Worm (Caenorhabditis elegans) whole organism, L3 larva: ENCODE data around the gene nhr-71.
A peak's percentile ranks its signal among the peaks of the same experiment; 100 is the strongest.

Experiments used
- R02D3.7 ChIP-seq: fragments of 150-350 bp; optimal IDR thresholded peaks from 2 replicates; lab custom pipeline; 2014; ENCODE audit warnings: missing biosample characterization, missing genetic modification characterization
- aly-2 ChIP-seq: fragments of 150-350 bp; optimal IDR thresholded peaks from 2 replicates; lab custom pipeline; 2014; ENCODE audit warnings: missing biosample characterization, missing genetic modification characterization
- ama-1 ChIP-seq: fragments of 150-350 bp; optimal IDR thresholded peaks from 2 replicates; lab custom pipeline; 2018
- ceh-16 ChIP-seq: sonication (generic microtip); optimal IDR thresholded peaks from 2 replicates; lab custom pipeline; 2017; ENCODE audit warnings: missing biosample characterization, missing genetic modification characterization
- ceh-9 ChIP-seq: sonication (generic microtip); optimal IDR thresholded peaks from 2 replicates; lab custom pipeline; 2018; ENCODE audit warnings: missing biosample characterization, missing genetic modification characterization
- daf-12 ChIP-seq: fragments of 150-350 bp; optimal IDR thresholded peaks from 2 replicates; lab custom pipeline; 2014; ENCODE audit warnings: missing biosample characterization, missing genetic modification reagents, missing genetic modification characterization
- egl-5 ChIP-seq: fragments of 150-350 bp; optimal IDR thresholded peaks from 2 replicates; lab custom pipeline; 2017; ENCODE audit warnings: missing biosample characterization, missing genetic modification reagents, missing genetic modification characterization, inconsistent platforms
- elt-1 ChIP-seq: fragments of 150-350 bp; optimal IDR thresholded peaks from 2 replicates; lab custom pipeline; 2014; ENCODE audit warnings: missing biosample characterization, missing genetic modification characterization
- elt-2 ChIP-seq: sonication (generic microtip); optimal IDR thresholded peaks from 2 replicates; lab custom pipeline; 2016; ENCODE audit warnings: missing genetic modification reagents, mild to moderate bottlenecking, missing genetic modification characterization, missing compliant biosample characterization
- fkh-10 ChIP-seq: sonication (generic microtip); optimal IDR thresholded peaks from 2 replicates; lab custom pipeline; 2017; ENCODE audit warnings: missing biosample characterization, missing genetic modification reagents, missing genetic modification characterization
- fos-1 ChIP-seq: fragments of 150-350 bp; optimal IDR thresholded peaks from 2 replicates; lab custom pipeline; 2014; ENCODE audit warnings: missing biosample characterization, missing genetic modification characterization
- hmg-11 ChIP-seq: sonication (generic microtip); optimal IDR thresholded peaks from 2 replicates; lab custom pipeline; 2016; ENCODE audit warnings: missing genetic modification characterization, missing compliant biosample characterization
- jun-1 ChIP-seq: fragments of 150-350 bp; optimal IDR thresholded peaks from 2 replicates; lab custom pipeline; 2014; ENCODE audit warnings: missing biosample characterization, missing genetic modification reagents, missing genetic modification characterization
- lin-15B ChIP-seq: fragments of 150-350 bp; optimal IDR thresholded peaks from 2 replicates; lab custom pipeline; 2014; ENCODE audit warnings: missing biosample characterization, missing genetic modification characterization
- lsy-12 ChIP-seq: sonication (generic microtip); optimal IDR thresholded peaks from 2 replicates; lab custom pipeline; 2016; ENCODE audit warnings: mild to moderate bottlenecking, missing genetic modification characterization, missing compliant biosample characterization
- mml-1 ChIP-seq: fragments of 150-350 bp; sonication (generic microtip); optimal IDR thresholded peaks from 3 replicates; lab custom pipeline; 2014; ENCODE audit warnings: missing biosample characterization, missing genetic modification characterization
- nfya-1 ChIP-seq: sonication (generic microtip); optimal IDR thresholded peaks from 2 replicates; lab custom pipeline; 2017; ENCODE audit warnings: missing genetic modification characterization, mild to moderate bottlenecking, missing compliant biosample characterization, antibody characterized with exemption, moderate library complexity; ENCODE audit not compliant: insufficient read depth
- nhr-23 ChIP-seq: fragments of 150-350 bp; optimal IDR thresholded peaks from 2 replicates; lab custom pipeline; 2014; ENCODE audit warnings: missing biosample characterization, missing genetic modification reagents, missing genetic modification characterization
- nhr-25 ChIP-seq: sonication (generic microtip); optimal IDR thresholded peaks from 2 replicates; lab custom pipeline; 2017; ENCODE audit warnings: missing biosample characterization, missing genetic modification characterization
- nhr-28 ChIP-seq: fragments of 150-350 bp; optimal IDR thresholded peaks from 2 replicates; lab custom pipeline; 2014; ENCODE audit warnings: missing biosample characterization, missing genetic modification characterization
- nhr-43 ChIP-seq: sonication (generic microtip); optimal IDR thresholded peaks from 2 replicates; lab custom pipeline; 2016; ENCODE audit warnings: mild to moderate bottlenecking, missing genetic modification characterization, missing compliant biosample characterization; ENCODE audit not compliant: poor library complexity, severe bottlenecking
- nhr-67 ChIP-seq: fragments of 150-350 bp; optimal IDR thresholded peaks from 2 replicates; lab custom pipeline; 2014; ENCODE audit warnings: missing biosample characterization, missing genetic modification characterization
- nhr-76 ChIP-seq: fragments of 150-350 bp; sonication (generic microtip); optimal IDR thresholded peaks from 5 replicates; lab custom pipeline; 2014; ENCODE audit warnings: missing biosample characterization, missing genetic modification characterization
- pha-4 ChIP-seq: fragments of 150-350 bp; optimal IDR thresholded peaks from 2 replicates; lab custom pipeline; 2014; ENCODE audit warnings: missing biosample characterization, missing genetic modification reagents, missing genetic modification characterization
- pqm-1 ChIP-seq: fragments of 150-350 bp; optimal IDR thresholded peaks from 2 replicates; lab custom pipeline; 2017; ENCODE audit warnings: missing biosample characterization, missing genetic modification characterization, inconsistent platforms
- sea-2 ChIP-seq: fragments of 150-350 bp; sonication (generic microtip); optimal IDR thresholded peaks from 4 replicates; lab custom pipeline; 2014; ENCODE audit warnings: missing biosample characterization, missing genetic modification reagents, missing genetic modification characterization
- skn-1 ChIP-seq: fragments of 150-350 bp; optimal IDR thresholded peaks from 2 replicates; lab custom pipeline; 2014; ENCODE audit warnings: missing biosample characterization, missing genetic modification characterization
- snpc-4 ChIP-seq: fragments of 150-350 bp; optimal IDR thresholded peaks from 2 replicates; lab custom pipeline; 2014; ENCODE audit warnings: missing biosample characterization, missing genetic modification characterization
- tbx-2 ChIP-seq: sonication (generic microtip); optimal IDR thresholded peaks from 2 replicates; lab custom pipeline; 2016; ENCODE audit warnings: mild to moderate bottlenecking, missing genetic modification characterization, missing compliant biosample characterization
- unc-39 ChIP-seq: sonication (generic microtip); optimal IDR thresholded peaks from 4 replicates; lab custom pipeline; 2017; ENCODE audit warnings: missing biosample characterization, missing genetic modification characterization
- unc-62 ChIP-seq: fragments of 150-350 bp; sonication (generic microtip); optimal IDR thresholded peaks from 4 replicates; lab custom pipeline; 2014; ENCODE audit warnings: missing biosample characterization, missing genetic modification reagents, missing genetic modification characterization
- zag-1 ChIP-seq: fragments of 150-350 bp; optimal IDR thresholded peaks from 2 replicates; lab custom pipeline; 2014; ENCODE audit warnings: missing biosample characterization, missing genetic modification characterization
- ztf-11 ChIP-seq: fragments of 150-350 bp; optimal IDR thresholded peaks from 2 replicates; lab custom pipeline; 2014; ENCODE audit warnings: missing biosample characterization, missing genetic modification characterization
- ztf-4 ChIP-seq: fragments of 150-350 bp; optimal IDR thresholded peaks from 2 replicates; lab custom pipeline; 2014; ENCODE audit warnings: missing biosample characterization, missing genetic modification characterization

Gene nhr-71

DNA sequence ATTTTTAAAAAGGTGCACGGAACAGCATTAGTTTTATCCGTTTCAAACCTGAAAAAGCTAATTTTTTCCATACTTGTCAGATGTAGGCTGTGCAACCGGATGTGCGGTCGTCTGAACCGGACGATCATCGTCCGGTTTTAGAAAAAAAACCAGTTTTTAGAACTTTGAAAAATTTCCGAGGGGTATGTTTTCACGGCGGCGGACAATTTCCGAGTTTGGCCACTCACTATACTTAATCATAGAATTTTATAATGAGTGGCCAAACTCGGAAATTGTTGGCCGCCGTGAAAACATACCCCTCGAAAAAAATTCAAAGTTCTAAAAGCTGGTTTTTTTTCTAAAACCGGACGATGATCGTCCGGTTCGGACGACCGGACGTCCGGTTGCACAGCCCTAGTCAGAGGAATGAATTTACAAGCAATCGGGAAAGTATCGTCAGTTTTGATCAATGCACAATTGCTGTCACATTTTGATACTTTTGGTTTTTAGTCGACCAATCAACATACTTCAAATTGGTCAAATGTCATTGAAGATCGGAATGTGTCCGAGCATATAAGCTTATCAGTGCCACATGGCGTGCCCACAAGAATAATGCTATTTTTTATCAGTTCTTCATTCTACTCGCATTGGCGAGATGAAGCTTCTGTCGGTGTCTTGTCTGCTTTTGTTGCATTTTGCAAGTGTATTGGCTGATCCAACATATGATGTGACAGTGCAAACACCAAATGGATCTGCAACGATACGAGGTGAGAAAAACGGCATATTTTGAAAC is 12.7 kb downstream of the nhr-71 start, which contains the start of gene cest-13:
Gene cest-13, plus strand, starts transcription at position 562 of the 772 bp plus-strand sequence.
- TF ChIP-seq elt-2 = peak; percentile 79
- TF ChIP-seq daf-12 (tag; lab: Kevin White, UChicago) = no peak
- peak; percentile 84 for TF ChIP-seq pqm-1 (tag; lab: Kevin White, UChicago)

DNA sequence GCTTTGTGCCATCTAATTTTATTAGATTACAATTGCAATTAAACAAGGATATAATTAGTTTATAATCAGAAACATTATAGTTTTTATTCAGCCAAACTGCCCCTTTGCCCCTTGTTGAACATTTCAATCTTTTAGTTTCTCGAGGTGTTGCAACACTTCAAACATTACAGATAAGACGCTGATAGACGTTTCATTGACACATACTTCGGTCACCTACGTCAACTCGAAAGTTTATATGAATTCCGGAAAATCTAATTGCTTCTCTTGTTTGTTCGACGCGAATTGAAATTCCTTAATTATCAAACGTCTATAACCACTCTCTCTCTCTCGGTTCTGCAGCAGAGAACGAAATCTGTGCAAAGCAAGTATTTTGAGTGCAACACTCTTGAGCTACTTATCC is 20.2 kb downstream of the nhr-71 start:
- TF ChIP-seq nhr-25 (no peak), elt-2 (peak; percentile 65)

DNA sequence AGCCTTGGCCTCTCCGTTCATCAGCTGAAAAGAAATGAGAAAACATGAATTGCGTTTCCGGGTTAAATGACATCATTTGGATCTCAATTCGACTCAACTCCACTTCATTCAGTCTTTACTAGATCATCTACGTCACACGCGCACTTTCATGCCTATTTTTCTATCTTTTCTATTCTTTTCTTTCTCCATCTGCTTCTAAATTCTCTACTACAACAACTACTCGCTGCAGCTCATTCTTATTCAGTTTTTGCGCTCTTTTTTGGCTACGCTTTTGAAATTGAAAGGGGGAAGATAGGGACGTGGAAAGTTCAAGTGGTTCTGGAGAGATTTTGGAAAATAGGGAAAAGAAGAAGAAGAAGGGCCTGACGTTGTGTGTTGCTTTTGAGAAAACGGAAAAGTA is 21.4 kb downstream of the nhr-71 start:
- TF ChIP-seq nhr-25 = no peak
- peak; percentile 22 for TF ChIP-seq nhr-23
- TF ChIP-seq fkh-10 (GFP tag; lab: Kevin White, UChicago) = peak; percentile 89
- TF ChIP-seq nfya-1 (tag; lab: Kevin White, UChicago) = peak; percentile 62
- peak; percentile 22 for TF ChIP-seq ama-1
- TF ChIP-seq tbx-2 = peak; percentile 49
- TF ChIP-seq elt-1 (tag; lab: Kevin White, UChicago) = no peak

DNA sequence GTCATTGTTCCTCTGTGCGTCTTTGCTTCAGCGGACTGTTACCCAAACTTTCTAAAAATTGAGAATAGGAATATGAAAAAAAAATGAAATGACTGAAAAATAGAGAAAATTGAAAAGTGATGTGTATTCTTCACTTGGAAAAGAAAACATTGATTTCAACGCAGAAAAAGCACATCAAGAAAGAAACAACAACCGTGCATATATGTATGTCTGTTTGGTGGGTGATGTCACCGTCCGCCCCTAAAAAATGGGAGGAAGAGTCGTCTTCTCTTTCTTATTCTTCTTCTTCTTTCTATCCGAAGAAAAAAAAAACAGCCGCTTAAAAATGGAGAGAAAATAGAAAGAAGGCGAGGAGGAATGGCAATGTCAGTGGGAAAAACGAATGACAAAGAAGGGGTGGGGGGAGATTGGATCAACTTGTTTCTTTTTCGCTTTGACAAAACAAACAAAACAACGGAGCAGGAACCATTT is 23.4 kb downstream of the nhr-71 start, which contains the start of gene nkb-3:
Gene nkb-3, minus strand, starts transcription at position 51 of the 471 bp plus-strand sequence.
- TF ChIP-seq elt-1 (tag; lab: Kevin White, UChicago) = no peak

DNA sequence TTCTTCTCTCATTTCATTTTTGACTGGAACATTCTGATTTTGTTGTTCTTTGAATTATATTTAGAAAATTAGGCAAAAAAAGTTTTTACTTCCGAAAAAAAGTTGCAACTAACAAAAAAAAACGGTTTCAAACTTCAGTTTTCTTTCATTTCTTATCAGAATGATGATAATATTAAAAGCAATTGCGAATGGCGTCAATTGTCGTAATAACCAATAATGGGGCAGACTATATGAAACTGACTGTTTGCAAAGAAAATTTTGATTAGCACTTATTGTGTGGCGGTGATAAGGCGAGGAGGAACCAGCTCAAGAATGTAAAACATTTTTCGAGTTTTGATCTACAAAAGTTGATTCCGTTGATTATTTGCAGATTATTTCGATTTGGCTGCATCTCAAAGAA is 25.6 kb downstream of the nhr-71 start:
- TF ChIP-seq elt-2 = peak; percentile 95
- no peak for TF ChIP-seq zag-1 (tag; lab: Kevin White, UChicago)
- TF ChIP-seq pqm-1 (tag; lab: Kevin White, UChicago) = peak; percentile 84
- TF ChIP-seq skn-1 = peak; percentile 67
- TF ChIP-seq jun-1 (tag; lab: Kevin White, UChicago) = peak; percentile 4
- TF ChIP-seq unc-39 = no peak
- TF ChIP-seq R02D3.7 (tag; lab: Kevin White, UChicago) = no peak
- no peak for TF ChIP-seq fos-1 (tag; lab: Kevin White, UChicago)

DNA sequence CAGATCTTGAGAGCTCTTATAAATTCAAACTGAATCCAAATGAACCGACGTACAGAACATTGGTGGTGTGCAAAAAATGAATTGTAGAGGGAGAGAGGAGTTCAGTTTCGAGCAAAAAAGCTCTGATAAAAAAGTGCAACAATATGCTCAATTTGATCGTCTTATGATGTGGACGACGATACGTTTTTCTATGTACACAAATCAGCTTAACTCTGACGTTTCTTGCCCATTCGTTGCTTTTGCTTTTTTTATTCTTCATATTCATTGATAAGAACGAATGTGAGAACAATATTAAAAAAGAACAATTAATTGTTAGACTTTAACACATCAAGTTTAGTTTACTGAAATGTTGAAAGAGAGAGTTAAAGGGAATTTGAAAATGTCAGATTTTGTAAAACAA is 27.0 kb downstream of the nhr-71 start:
- TF ChIP-seq ceh-16 (tag; lab: Kevin White, UChicago) (no peak), pqm-1 (tag; lab: Kevin White, UChicago) (peak; percentile 75), pha-4 (tag; lab: Kevin White, UChicago) (peak; percentile 26), nhr-67 (tag; lab: Kevin White, UChicago) (no peak), zag-1 (tag; lab: Kevin White, UChicago) (no peak), elt-2 (peak; percentile 86)

DNA sequence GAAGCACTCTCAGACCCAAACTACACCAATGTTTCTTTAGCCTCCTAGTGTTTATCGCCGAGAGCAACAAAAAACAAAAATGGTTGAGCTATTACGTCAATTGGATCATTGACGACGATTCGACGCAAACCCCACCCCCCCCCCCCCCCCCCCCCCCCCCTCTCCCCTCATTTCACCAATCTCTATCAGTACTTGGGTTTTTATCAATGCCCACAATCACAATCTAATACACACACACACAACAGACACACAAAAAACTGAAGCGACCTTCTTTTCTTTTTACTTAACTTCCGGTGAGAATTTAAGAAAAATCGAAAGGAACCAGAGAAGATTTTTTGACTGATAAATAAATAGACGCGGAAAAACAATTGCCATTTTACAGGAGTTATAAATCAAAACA is 28.4 kb downstream of the nhr-71 start:
- TF ChIP-seq elt-2 = peak; percentile 61
- no peak for TF ChIP-seq egl-5 (tag; lab: Kevin White, UChicago)
- TF ChIP-seq nhr-25 = no peak
- TF ChIP-seq, all 47 proteins: peak for 1

DNA sequence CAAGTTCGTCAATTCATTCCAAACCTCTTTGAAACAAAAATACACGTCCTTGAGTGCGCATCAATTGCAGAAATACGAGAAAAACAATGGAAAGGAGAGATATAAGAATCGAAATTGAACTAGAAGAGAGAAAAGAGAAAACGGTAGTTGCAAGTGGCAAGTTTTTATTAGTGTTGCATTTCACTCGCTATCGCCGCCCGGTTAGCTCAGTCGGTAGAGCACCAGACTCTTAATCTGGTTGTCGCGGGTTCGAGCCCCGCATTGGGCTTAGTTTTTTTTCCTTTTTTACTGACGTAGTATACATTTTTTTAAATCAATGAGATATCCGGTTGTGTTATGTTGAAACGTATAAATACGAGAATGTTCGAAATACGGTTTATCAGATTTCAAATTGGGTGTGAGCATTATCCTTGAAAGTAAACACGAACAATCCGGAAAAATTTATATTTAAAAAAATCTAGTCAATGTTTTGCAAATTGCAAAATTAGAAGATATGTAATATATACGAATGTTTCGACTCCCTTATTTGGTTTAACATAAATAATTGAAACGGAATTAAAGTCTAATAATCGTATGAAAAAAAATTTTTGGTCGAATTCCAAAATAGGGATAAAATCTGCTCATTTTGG is 34.4 kb downstream of the nhr-71 start:
- TF ChIP-seq tbx-2 (peak; percentile 11), hmg-11 (tag; lab: Kevin White, UChicago) (peak; percentile 10), nhr-76 (tag; lab: Kevin White, UChicago) (no peak), snpc-4 (tag; lab: Kevin White, UChicago) (no peak), zag-1 (tag; lab: Kevin White, UChicago) (no peak), nfya-1 (tag; lab: Kevin White, UChicago) (peak; percentile 35), elt-2 (peak; percentile 13), elt-1 (tag; lab: Kevin White, UChicago) (no peak), nhr-23 (no peak), nhr-28 (tag; lab: Kevin White, UChicago) (no peak), ztf-11 (no peak), skn-1 (no peak), nhr-43 (tag; lab: Kevin White, UChicago) (peak; percentile 80), aly-2 (tag; lab: Kevin White, UChicago) (no peak), pha-4 (tag; lab: Kevin White, UChicago) (no peak), lin-15B (tag; lab: Kevin White, UChicago) (no peak), ceh-9 (tag; lab: Kevin White, UChicago) (no peak), nhr-67 (tag; lab: Kevin White, UChicago) (no peak), sea-2 (GFP tag; lab: Kevin White, UChicago) (no peak), ztf-4 (tag; lab: Kevin White, UChicago) (no peak), lsy-12 (tag; lab: Kevin White, UChicago) (no peak), mml-1 (no peak), unc-62 (GFP tag; lab: Kevin White, UChicago) (no peak), egl-5 (tag; lab: Kevin White, UChicago) (no peak)
